5 worm cellular contexts compared by ENCODE assay signal in the genomic region with DNA sequence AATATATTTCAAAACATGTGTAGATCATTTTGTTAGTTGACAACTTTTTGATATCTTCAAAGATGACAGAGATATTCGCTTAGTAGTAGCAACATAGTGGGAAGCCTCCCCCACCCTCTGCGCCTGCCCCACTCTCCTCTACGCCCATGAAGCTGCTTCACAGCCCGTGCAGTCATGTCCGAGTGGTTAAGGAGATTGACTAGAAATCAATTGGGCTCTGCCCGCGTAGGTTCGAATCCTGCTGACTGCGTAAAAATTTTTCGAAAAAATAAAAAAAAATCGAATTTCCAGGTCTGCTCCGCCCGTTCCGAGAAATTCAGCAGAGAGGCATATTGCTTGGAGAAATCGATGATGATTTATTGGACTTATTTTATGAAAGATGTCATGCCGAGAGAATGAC.
TF ChIP-seq lines count a peak whose summit lies in the region.

No protein-coding gene starts in this region.

TF ChIP-seq in whole organism, L1 larva, 84 proteins besides CTCF, POLR2A, EP300 and RAD21 (continues in another document):
- TF ChIP-seq grh-1 (GFP tag; IDR thresholded peaks at IDR 0.05; lab: Robert Waterston, UW) (no peak), mab-9 (GFP tag; IDR thresholded peaks at IDR 0.05; lab: Robert Waterston, UW) (peak; percentile 51; the same call in 1 of the 2 replicates), tbx-2 (tag; optimal IDR thresholded peaks at IDR 0.05; lab: Kevin White, UChicago) (no peak), nhr-77 (tag; optimal IDR thresholded peaks at IDR 0.05; lab: Kevin White, UChicago) (no peak), C34B4.2 (tag; optimal IDR thresholded peaks at IDR 0.05; lab: Kevin White, UChicago) (no peak), nhr-76 (tag; optimal IDR thresholded peaks at IDR 0.05; lab: Kevin White, UChicago) (no peak), irx-1 (tag; optimal IDR thresholded peaks at IDR 0.05; lab: Kevin White, UChicago) (no peak), nhr-19 (GFP tag; conservative IDR thresholded peaks at IDR 0.05; lab: Robert Waterston, UW) (peak; percentile 29; the same call in 1 of the 2 replicates), fkh-8 (tag; optimal IDR thresholded peaks at IDR 0.05; lab: Kevin White, UChicago) (peak; percentile 52), C04F5.9 (tag; optimal IDR thresholded peaks at IDR 0.05; lab: Kevin White, UChicago) (no peak), ceh-82 (tag; optimal IDR thresholded peaks at IDR 0.05; lab: Kevin White, UChicago) (peak in 1 of 3 experiments; percentile 13), hpl-2 (GFP tag; optimal IDR thresholded peaks at IDR 0.05; lab: Kevin White, UChicago) (no peak), unc-62 (GFP tag; optimal IDR thresholded peaks at IDR 0.05; lab: Kevin White, UChicago) (no peak), dsc-1 (tag; optimal IDR thresholded peaks at IDR 0.05; lab: Kevin White, UChicago) (peak; percentile 74), nhr-85 (tag; lab: Kevin White, UChicago) (no peak), sptf-1 (tag; optimal IDR thresholded peaks at IDR 0.05; lab: Kevin White, UChicago) (no peak), swsn-7 (tag; optimal IDR thresholded peaks at IDR 0.05; lab: Kevin White, UChicago) (peak; percentile 7), hlh-4 (tag; optimal IDR thresholded peaks at IDR 0.05; lab: Kevin White, UChicago) (no peak)

TF ChIP-seq in whole organism, L3 larva, 47 proteins besides CTCF, POLR2A, EP300 and RAD21:
- TF ChIP-seq mml-1 (tag; optimal IDR thresholded peaks at IDR 0.05; lab: Kevin White, UChicago) = no peak
- TF ChIP-seq nhr-12 (tag; optimal IDR thresholded peaks at IDR 0.05; lab: Kevin White, UChicago) = no peak
- TF ChIP-seq nhr-28 (tag; optimal IDR thresholded peaks at IDR 0.05; lab: Kevin White, UChicago) = no peak
- no peak for TF ChIP-seq fkh-10 (GFP tag; optimal IDR thresholded peaks at IDR 0.05; lab: Kevin White, UChicago)
- TF ChIP-seq lin-39 (tag; optimal IDR thresholded peaks at IDR 0.05; lab: Kevin White, UChicago) = peak; percentile 11
- no peak for TF ChIP-seq R02D3.7 (tag; optimal IDR thresholded peaks at IDR 0.05; lab: Kevin White, UChicago)
- peak; percentile 34 for TF ChIP-seq elt-2 (tag; optimal IDR thresholded peaks at IDR 0.05; lab: Kevin White, UChicago)
- no peak for TF ChIP-seq lin-15B (tag; optimal IDR thresholded peaks at IDR 0.05; lab: Kevin White, UChicago)
- TF ChIP-seq tbx-2 (tag; optimal IDR thresholded peaks at IDR 0.05; lab: Kevin White, UChicago) = no peak
- no peak for TF ChIP-seq eor-1 (tag; optimal IDR thresholded peaks at IDR 0.05; lab: Kevin White, UChicago)
- TF ChIP-seq pha-4 (tag; optimal IDR thresholded peaks at IDR 0.05; lab: Kevin White, UChicago) = peak; percentile 6
- TF ChIP-seq elt-3 (tag; optimal IDR thresholded peaks at IDR 0.05; lab: Kevin White, UChicago) = no peak
- peak; percentile 89 for TF ChIP-seq hmg-11 (tag; optimal IDR thresholded peaks at IDR 0.05; lab: Kevin White, UChicago)
- peak; percentile 40 for TF ChIP-seq nfya-1 (tag; optimal IDR thresholded peaks at IDR 0.05; lab: Kevin White, UChicago; ENCODE audit: insufficient read depth)
- no peak for TF ChIP-seq ZK546.5 (tag; optimal IDR thresholded peaks at IDR 0.05; lab: Kevin White, UChicago)

TF ChIP-seq in whole organism, early embryonic, 17 proteins besides CTCF, POLR2A, EP300 and RAD21:
- TF ChIP-seq ceh-36 (tag; optimal IDR thresholded peaks at IDR 0.05; lab: Kevin White, UChicago) = no peak
- no peak for TF ChIP-seq hmbx-1 (tag; optimal IDR thresholded peaks at IDR 0.05; lab: Kevin White, UChicago)
- TF ChIP-seq sea-1 (GFP tag; conservative IDR thresholded peaks at IDR 0.05; lab: Robert Waterston, UW) = no peak
- TF ChIP-seq ama-1 (optimal IDR thresholded peaks at IDR 0.05; lab: Kevin White, UChicago) = no peak
- no peak for TF ChIP-seq hnd-1 (tag; optimal IDR thresholded peaks at IDR 0.05; lab: Kevin White, UChicago)
- no peak for TF ChIP-seq tra-4 (tag; optimal IDR thresholded peaks at IDR 0.05; lab: Kevin White, UChicago)
- no peak for TF ChIP-seq hmg-4 (GFP tag; optimal IDR thresholded peaks at IDR 0.05; lab: Kevin White, UChicago)
- TF ChIP-seq pes-1 (GFP tag; IDR thresholded peaks at IDR 0.05; lab: Robert Waterston, UW) = 0 out of 2 replicates have a peak, but pooled peaks have one; percentile 47
- no peak for TF ChIP-seq B0310.2 (tag; optimal IDR thresholded peaks at IDR 0.05; lab: Kevin White, UChicago)
- no peak for TF ChIP-seq F13C5.2 (tag; optimal IDR thresholded peaks at IDR 0.05; lab: Kevin White, UChicago)
- no peak for TF ChIP-seq aly-1 (tag; optimal IDR thresholded peaks at IDR 0.05; lab: Kevin White, UChicago)
- TF ChIP-seq tbx-37 (GFP tag; conservative IDR thresholded peaks at IDR 0.05; lab: Robert Waterston, UW) = no peak
- TF ChIP-seq scrt-1 (GFP tag; IDR thresholded peaks at IDR 0.05; lab: Robert Waterston, UW) = 0 out of 2 replicates have a peak, but pooled peaks have one; percentile 24
- no peak for TF ChIP-seq ets-7 (tag; optimal IDR thresholded peaks at IDR 0.05; lab: Kevin White, UChicago)
- TF ChIP-seq tbx-11 (GFP tag; IDR thresholded peaks at IDR 0.05; lab: Robert Waterston, UW) = no peak
- no peak for TF ChIP-seq ceh-13 (GFP tag; optimal IDR thresholded peaks at IDR 0.05; lab: Kevin White, UChicago)
- TF ChIP-seq flt-1 (GFP tag; IDR thresholded peaks at IDR 0.05; lab: Robert Waterston, UW) = 0 out of 2 replicates have a peak, but pooled peaks have one; percentile 21

TF ChIP-seq in whole organism, midembryonic, 9 proteins besides CTCF, POLR2A, EP300 and RAD21:
- TF ChIP-seq klf-2 (GFP tag; conservative IDR thresholded peaks at IDR 0.05; lab: Robert Waterston, UW) (no peak), flt-1 (GFP tag; IDR thresholded peaks at IDR 0.05; lab: Robert Waterston, UW) (0 out of 2 replicates have a peak, but pooled peaks have one; percentile 23), med-1 (GFP tag; optimal IDR thresholded peaks at IDR 0.05; lab: Kevin White, UChicago; ENCODE audit: insufficient read depth) (no peak), cog-1 (tag; optimal IDR thresholded peaks at IDR 0.05; lab: Kevin White, UChicago) (no peak), ztf-29 (GFP tag; IDR thresholded peaks at IDR 0.05; lab: Robert Waterston, UW) (no peak), tab-1 (GFP tag; IDR thresholded peaks at IDR 0.05; lab: Robert Waterston, UW) (peak; percentile 69; the same call in 1 of the 2 replicates), ref-1 (GFP tag; conservative IDR thresholded peaks at IDR 0.05; lab: Robert Waterston, UW) (no peak), ztf-23 (GFP tag; IDR thresholded peaks at IDR 0.05; lab: Robert Waterston, UW) (peak; percentile 12; the same call in 1 of the 2 replicates), T22C8.4 (GFP tag; IDR thresholded peaks at IDR 0.05; lab: Robert Waterston, UW) (no peak)

TF ChIP-seq in whole organism, young adult, 124 proteins besides CTCF, POLR2A, EP300 and RAD21 (continues in another document):
- peak; percentile 55 for TF ChIP-seq F23B12.7 (tag; optimal IDR thresholded peaks at IDR 0.05; lab: Kevin White, UChicago; ENCODE audit: insufficient read depth)
- TF ChIP-seq ceh-27 (GFP tag; optimal IDR thresholded peaks at IDR 0.05; lab: Kevin White, UChicago) = peak; percentile 26
- TF ChIP-seq rpc-1 (optimal IDR thresholded peaks at IDR 0.05; lab: Kevin White, UChicago) = peak; percentile 60
- TF ChIP-seq rpc-1 (tag; optimal IDR thresholded peaks at IDR 0.05; lab: Kevin White, UChicago) = peak; percentile 73
- TF ChIP-seq zfh-2 (GFP tag; conservative IDR thresholded peaks at IDR 0.05; lab: Robert Waterston, UW) = no peak
- TF ChIP-seq D2030.7 (GFP tag; IDR thresholded peaks at IDR 0.05; lab: Robert Waterston, UW) = peak; percentile 28; the same call in 1 of the 2 replicates
- peak; percentile 77 for TF ChIP-seq hmg-1.2 (GFP tag; IDR thresholded peaks at IDR 0.05; lab: Robert Waterston, UW)
- TF ChIP-seq madf-6 (GFP tag; IDR thresholded peaks at IDR 0.05; lab: Robert Waterston, UW) = no peak
- TF ChIP-seq mcd-1 (GFP tag; IDR thresholded peaks at IDR 0.05; lab: Robert Waterston, UW) = peak; percentile 58
- TF ChIP-seq snpc-1.3 (tag; optimal IDR thresholded peaks at IDR 0.05; lab: Kevin White, UChicago; ENCODE audit: insufficient read depth) = peak; percentile 27
- 0 out of 2 replicates have a peak, but pooled peaks have one; percentile 63 for TF ChIP-seq cebp-2 (GFP tag; IDR thresholded peaks at IDR 0.05; lab: Robert Waterston, UW)
- TF ChIP-seq athp-1 (tag; optimal IDR thresholded peaks at IDR 0.05; lab: Kevin White, UChicago) = peak; percentile 9
- TF ChIP-seq tbp1 (GFP tag; optimal IDR thresholded peaks at IDR 0.05; lab: Kevin White, UChicago) = peak; percentile 95
- TF ChIP-seq die-1 (tag; optimal IDR thresholded peaks at IDR 0.05; lab: Kevin White, UChicago) = peak; percentile 26
- peak; percentile 44 for TF ChIP-seq him-1 (tag; optimal IDR thresholded peaks at IDR 0.05; lab: Kevin White, UChicago)
- TF ChIP-seq xnd-1 (tag; optimal IDR thresholded peaks at IDR 0.05; lab: Kevin White, UChicago) = no peak
- 0 out of 2 replicates have a peak, but pooled peaks have one; percentile 23 for TF ChIP-seq K11D2.4 (GFP tag; IDR thresholded peaks at IDR 0.05; lab: Robert Waterston, UW)
- peak; percentile 21 for TF ChIP-seq K12H6.12 (tag; optimal IDR thresholded peaks at IDR 0.05; lab: Kevin White, UChicago)
- TF ChIP-seq sdz-38 (tag; optimal IDR thresholded peaks at IDR 0.05; lab: Kevin White, UChicago) = no peak
- TF ChIP-seq C06A6.2 (GFP tag; conservative IDR thresholded peaks at IDR 0.05; lab: Robert Waterston, UW) = no peak; the same call in 1 of the 2 replicates
- peak; percentile 47 for TF ChIP-seq madf-10 (tag; optimal IDR thresholded peaks at IDR 0.05; lab: Kevin White, UChicago)
- no peak for TF ChIP-seq Y56A3A.18 (GFP tag; IDR thresholded peaks at IDR 0.05; lab: Robert Waterston, UW)
- TF ChIP-seq nhr-80 (tag; optimal IDR thresholded peaks at IDR 0.05; lab: Kevin White, UChicago) = no peak
- no peak for TF ChIP-seq dox-1 (GFP tag; IDR thresholded peaks at IDR 0.05; lab: Robert Waterston, UW)
- 0 out of 2 replicates have a peak, but pooled peaks have one; percentile 64 for TF ChIP-seq ztf-28 (GFP tag; IDR thresholded peaks at IDR 0.05; lab: Robert Waterston, UW)
- TF ChIP-seq lin-35 (GFP tag; optimal IDR thresholded peaks at IDR 0.05; lab: Kevin White, UChicago) = peak in 1 of 3 experiments; percentile 45
- TF ChIP-seq F37B4.10 (GFP tag; IDR thresholded peaks at IDR 0.05; lab: Robert Waterston, UW) = no peak
- TF ChIP-seq lin-54 (GFP tag; optimal IDR thresholded peaks at IDR 0.05; lab: Kevin White, UChicago) = peak; percentile 39
- TF ChIP-seq ztf-25 (GFP tag; IDR thresholded peaks at IDR 0.05; lab: Robert Waterston, UW) = peak; percentile 60; the same call in 1 of the 2 replicates
- TF ChIP-seq let-607 (tag; optimal IDR thresholded peaks at IDR 0.05; lab: Kevin White, UChicago) = peak in 1 of 2 experiments; percentile 7
- TF ChIP-seq attf-6 (GFP tag; IDR thresholded peaks at IDR 0.05; lab: Robert Waterston, UW) = no peak
- TF ChIP-seq nhr-90 (tag; optimal IDR thresholded peaks at IDR 0.05; lab: Kevin White, UChicago) = peak; percentile 25
- TF ChIP-seq ztf-18 (tag; optimal IDR thresholded peaks at IDR 0.05; lab: Kevin White, UChicago) = peak; percentile 41
- peak; percentile 15 for TF ChIP-seq ZK185.1 (tag; optimal IDR thresholded peaks at IDR 0.05; lab: Kevin White, UChicago; ENCODE audit: poor library complexity, severe bottlenecking)
